Fruit fly (Drosophila melanogaster) whole organism, embryonic: Measurements from ENCODE around the gene UbcE2M.

Source experiments
- B-H2 ChIP-seq: fragments of 200-800 bp; sonication (Bioruptor generic); optimal IDR thresholded peaks from 2 replicates; lab custom pipeline; 2018; ENCODE audit warnings: missing biosample characterization, mild to moderate bottlenecking, missing genetic modification characterization
- Bgb ChIP-seq: fragments of 200-800 bp; sonication (Bioruptor generic); IDR thresholded peaks from 2 replicates; pipeline ENCODE4 v1.3.6; 2022; ENCODE audit warnings: missing biosample characterization, missing genetic modification characterization; ENCODE audit not compliant: partially characterized antibody
- C15 ChIP-seq: fragments of 200-800 bp; sonication (Bioruptor generic); IDR thresholded peaks from 3 replicates; pipeline ENCODE4 v1.3.6; 2022; ENCODE audit warnings: missing biosample characterization, missing genetic modification characterization
- CG10147 ChIP-seq: fragments of 200-800 bp; sonication (Bioruptor generic); optimal IDR thresholded peaks from 2 replicates; lab custom pipeline; 2019; ENCODE audit warnings: missing biosample characterization, mild to moderate bottlenecking, missing genetic modification characterization, moderate library complexity
- CG10565 ChIP-seq: fragments of 200-800 bp; sonication (Bioruptor generic); optimal IDR thresholded peaks from 3 replicates; lab custom pipeline; 2016; ENCODE audit warnings: missing biosample characterization, mild to moderate bottlenecking, missing genetic modification characterization
- CG11456 ChIP-seq: fragments of 200-800 bp; sonication (Bioruptor generic); IDR thresholded peaks from 3 replicates; pipeline ENCODE4 v1.3.6; 2022; ENCODE audit warnings: missing biosample characterization, missing genetic modification characterization
- CG12236 ChIP-seq: fragments of 200-800 bp; sonication (Bioruptor generic); optimal IDR thresholded peaks from 2 replicates; lab custom pipeline; 2016; ENCODE audit warnings: missing biosample characterization, missing genetic modification characterization
- CG1233 ChIP-seq: fragments of 200-800 bp; sonication (Bioruptor generic); optimal IDR thresholded peaks from 4 replicates; lab custom pipeline; 2018; ENCODE audit warnings: missing biosample characterization, mild to moderate bottlenecking, missing genetic modification characterization
- CG13123 ChIP-seq: fragments of 200-800 bp; sonication (Bioruptor generic); optimal IDR thresholded peaks from 2 replicates; lab custom pipeline; 2016; ENCODE audit warnings: missing biosample characterization, missing genetic modification characterization
- CG14441 ChIP-seq: fragments of 200-800 bp; sonication (Bioruptor generic); IDR thresholded peaks from 2 replicates; pipeline ENCODE4 v1.3.6; 2022; ENCODE audit warnings: missing biosample characterization, missing genetic modification characterization
- CG2678 ChIP-seq: fragments of 200-800 bp; sonication (Bioruptor generic); optimal IDR thresholded peaks from 3 replicates; lab custom pipeline; 2019; ENCODE audit warnings: missing biosample characterization, mild to moderate bottlenecking, missing genetic modification characterization, moderate library complexity
- CG31224 ChIP-seq: fragments of 200-800 bp; sonication (Bioruptor generic); IDR thresholded peaks from 2 replicates; pipeline ENCODE4 v1.3.6; 2022; ENCODE audit warnings: missing biosample characterization, missing genetic modification characterization
- CG5180 ChIP-seq: fragments of 200-800 bp; sonication (Bioruptor generic); optimal IDR thresholded peaks from 3 replicates; lab custom pipeline; 2017; ENCODE audit warnings: missing biosample characterization, missing genetic modification characterization, mild to moderate bottlenecking, moderate library complexity, missing genetic modification reagents
- CG5245 ChIP-seq: fragments of 200-800 bp; sonication (Bioruptor generic); optimal IDR thresholded peaks from 3 replicates; lab custom pipeline; 2016; ENCODE audit warnings: missing biosample characterization, missing genetic modification characterization
- CG6854 ChIP-seq: fragments of 200-800 bp; sonication (Bioruptor generic); optimal IDR thresholded peaks from 3 replicates; lab custom pipeline; 2017; ENCODE audit warnings: missing biosample characterization, mild to moderate bottlenecking, missing genetic modification characterization
- CG8765 ChIP-seq: fragments of 200-800 bp; sonication (Bioruptor generic); IDR thresholded peaks from 2 replicates; pipeline ENCODE4 v1.3.6; 2022; ENCODE audit warnings: missing biosample characterization, missing genetic modification characterization
- CG8924 ChIP-seq: fragments of 200-800 bp; optimal IDR thresholded peaks from 3 replicates; lab custom pipeline; 2019; ENCODE audit warnings: missing biosample characterization, mild to moderate bottlenecking, missing genetic modification characterization, moderate library complexity
- CoRest ChIP-seq: fragments of 200-800 bp; sonication (Bioruptor generic); optimal IDR thresholded peaks from 3 replicates; lab custom pipeline; 2018; ENCODE audit warnings: missing biosample characterization, mild to moderate bottlenecking, missing genetic modification characterization, moderate library complexity
- Dip3 ChIP-seq: fragments of 200-800 bp; sonication (Bioruptor generic); optimal IDR thresholded peaks from 3 replicates; lab custom pipeline; 2016; ENCODE audit warnings: missing biosample characterization, missing genetic modification characterization
- Hmx ChIP-seq: fragments of 200-800 bp; sonication (Bioruptor generic); optimal IDR thresholded peaks from 2 replicates; lab custom pipeline; 2016; ENCODE audit warnings: missing biosample characterization, missing genetic modification characterization
- MBD-R2 ChIP-seq: fragments of 200-800 bp; sonication (Bioruptor generic); IDR thresholded peaks from 2 replicates; pipeline ENCODE4 v1.3.6; 2022; ENCODE audit warnings: missing biosample characterization, missing genetic modification characterization
- Mes4 ChIP-seq: fragments of 200-800 bp; sonication (Bioruptor generic); optimal IDR thresholded peaks from 2 replicates; lab custom pipeline; 2016; ENCODE audit warnings: missing biosample characterization, missing genetic modification characterization
- NK7.1 ChIP-seq: fragments of 200-800 bp; sonication (Bioruptor generic); optimal IDR thresholded peaks from 3 replicates; lab custom pipeline; 2016; ENCODE audit warnings: missing biosample characterization, missing genetic modification characterization
- NfI ChIP-seq: fragments of 200-800 bp; sonication (Bioruptor generic); optimal IDR thresholded peaks from 3 replicates; lab custom pipeline; 2018; ENCODE audit warnings: missing biosample characterization, mild to moderate bottlenecking, missing genetic modification characterization, moderate library complexity
- Oaz ChIP-seq: fragments of 200-800 bp; sonication (Bioruptor generic); IDR thresholded peaks from 2 replicates; pipeline ENCODE4 v1.3.6; 2022; ENCODE audit warnings: missing biosample characterization, missing genetic modification characterization
- Sox100B ChIP-seq: fragments of 200-800 bp; sonication (Bioruptor generic); optimal IDR thresholded peaks from 3 replicates; lab custom pipeline; 2018; ENCODE audit warnings: missing biosample characterization, mild to moderate bottlenecking, missing genetic modification characterization
- Spps ChIP-seq: fragments of 200-800 bp; sonication (Bioruptor generic); optimal IDR thresholded peaks from 2 replicates; lab custom pipeline; 2018; ENCODE audit warnings: missing biosample characterization, mild to moderate bottlenecking, missing genetic modification characterization
- Vsx1 ChIP-seq: fragments of 200-800 bp; sonication (Bioruptor generic); optimal IDR thresholded peaks from 2 replicates; lab custom pipeline; 2017; ENCODE audit warnings: missing biosample characterization, mild to moderate bottlenecking, missing genetic modification characterization, missing genetic modification reagents
- Xrp1 ChIP-seq: fragments of 200-800 bp; sonication (Bioruptor generic); IDR thresholded peaks from 2 replicates; pipeline ENCODE4 v1.3.6; 2022; ENCODE audit warnings: missing biosample characterization, missing genetic modification characterization
- az2 ChIP-seq: fragments of 200-800 bp; sonication (Bioruptor generic); optimal IDR thresholded peaks from 3 replicates; lab custom pipeline; 2016; ENCODE audit warnings: missing biosample characterization, missing genetic modification characterization
- br ChIP-seq: fragments of >200 bp; optimal IDR thresholded peaks from 2 replicates; lab custom pipeline; 2017
- chm ChIP-seq: fragments of 200-800 bp; sonication (Bioruptor generic); IDR thresholded peaks from 2 replicates; pipeline ENCODE4 v1.3.6; 2022; ENCODE audit warnings: missing biosample characterization, missing genetic modification characterization
- dimm ChIP-seq: fragments of 200-800 bp; sonication (Bioruptor generic); IDR thresholded peaks from 2 replicates; pipeline ENCODE4 v1.3.6; 2022; ENCODE audit warnings: missing biosample characterization, missing genetic modification characterization
- fd64A ChIP-seq: fragments of 200-800 bp; sonication (Bioruptor generic); optimal IDR thresholded peaks from 3 replicates; lab custom pipeline; 2018; ENCODE audit warnings: missing biosample characterization, mild to moderate bottlenecking, missing genetic modification characterization
- ftz-f1 ChIP-seq: fragments of 200-800 bp; sonication (Bioruptor generic); optimal IDR thresholded peaks from 2 replicates; lab custom pipeline; 2016; ENCODE audit warnings: missing biosample characterization, missing genetic modification characterization
- jumu ChIP-seq: fragments of 200-800 bp; sonication (Bioruptor generic); optimal IDR thresholded peaks from 3 replicates; lab custom pipeline; 2016; ENCODE audit warnings: missing biosample characterization, missing genetic modification characterization
- lbe ChIP-seq: fragments of 200-800 bp; sonication (Bioruptor generic); optimal IDR thresholded peaks from 2 replicates; lab custom pipeline; 2016; ENCODE audit warnings: missing biosample characterization, mild to moderate bottlenecking, missing genetic modification characterization
- luna ChIP-seq: fragments of 200-800 bp; sonication (Bioruptor generic); optimal IDR thresholded peaks from 2 replicates; lab custom pipeline; 2016; ENCODE audit warnings: missing biosample characterization, missing genetic modification characterization
- maf-S ChIP-seq: fragments of 200-800 bp; sonication (Bioruptor generic); optimal IDR thresholded peaks from 2 replicates; lab custom pipeline; 2016; ENCODE audit warnings: missing biosample characterization, missing genetic modification characterization
- mam ChIP-seq: fragments of 200-800 bp; sonication (Bioruptor generic); optimal IDR thresholded peaks from 3 replicates; lab custom pipeline; 2016; ENCODE audit warnings: missing biosample characterization, missing genetic modification characterization
- nom ChIP-seq: fragments of 200-800 bp; sonication (Bioruptor generic); optimal IDR thresholded peaks from 2 replicates; lab custom pipeline; 2017; ENCODE audit warnings: missing biosample characterization, missing genetic modification characterization, mild to moderate bottlenecking, moderate library complexity, missing genetic modification reagents
- onecut ChIP-seq: fragments of 200-800 bp; sonication (Bioruptor generic); IDR thresholded peaks from 2 replicates; pipeline ENCODE4 v1.3.6; 2022; ENCODE audit warnings: missing biosample characterization, missing genetic modification characterization
- phol ChIP-seq: fragments of 200-800 bp; sonication (Bioruptor generic); optimal IDR thresholded peaks from 3 replicates; lab custom pipeline; 2018; ENCODE audit warnings: missing biosample characterization, mild to moderate bottlenecking, missing genetic modification characterization, moderate library complexity
- scrt ChIP-seq: fragments of 200-800 bp; sonication (Bioruptor generic); optimal IDR thresholded peaks from 2 replicates; lab custom pipeline; 2018; ENCODE audit warnings: missing biosample characterization, mild to moderate bottlenecking, missing genetic modification characterization, moderate library complexity
- sqz ChIP-seq: fragments of 200-800 bp; sonication (Bioruptor generic); optimal IDR thresholded peaks from 3 replicates; lab custom pipeline; 2018; ENCODE audit warnings: missing biosample characterization, mild to moderate bottlenecking, missing genetic modification characterization
- tin ChIP-seq: fragments of 200-800 bp; sonication (Bioruptor generic); optimal IDR thresholded peaks from 3 replicates; lab custom pipeline; 2016; ENCODE audit warnings: missing biosample characterization, missing genetic modification characterization
- tup ChIP-seq: fragments of 200-800 bp; sonication (Bioruptor generic); optimal IDR thresholded peaks from 2 replicates; lab custom pipeline; 2016; ENCODE audit warnings: missing biosample characterization, mild to moderate bottlenecking, missing genetic modification characterization, moderate library complexity
- twi ChIP-seq: fragments of 200-800 bp; optimal IDR thresholded peaks from 2 replicates; lab custom pipeline; 2019; ENCODE audit warnings: missing biosample characterization, mild to moderate bottlenecking, missing genetic modification characterization, moderate library complexity
- usp ChIP-seq: fragments of >200 bp; optimal IDR thresholded peaks from 2 replicates; lab custom pipeline; 2017; ENCODE audit warnings: missing biosample characterization, missing genetic modification characterization
- zen ChIP-seq: fragments of 200-800 bp; sonication (Bioruptor generic); optimal IDR thresholded peaks from 3 replicates; lab custom pipeline; 2018; ENCODE audit warnings: missing biosample characterization, mild to moderate bottlenecking, missing genetic modification characterization, moderate library complexity
- zfh1 ChIP-seq: fragments of 200-800 bp; sonication (Bioruptor generic); IDR thresholded peaks from 3 replicates; pipeline ENCODE4 v1.3.6; 2022; ENCODE audit warnings: missing biosample characterization, missing genetic modification characterization

Gene UbcE2M

dm6 chr3L:8177795-8178564 lies 19.8 kb downstream of the UbcE2M start, which contains the start of gene Nmt (continued):
- TF ChIP-seq az2 (GFP tag; lab: Kevin White, UChicago) (peak; percentile 5), CG10147 (GFP tag; lab: Kevin White, UChicago) (no peak), Spps (tag; lab: Kevin White, UChicago) (no peak), zfh1 (GFP tag; lab: Robert Waterston, UW) (no peak), C15 (GFP tag; lab: Robert Waterston, UW) (no peak), CG11456 (GFP tag; lab: Robert Waterston, UW) (no peak), CG2678 (tag; lab: Kevin White, UChicago) (no peak), phol (peak; percentile 10), Hmx (no peak), NK7.1 (no peak), CG13123 (GFP tag; lab: Kevin White, UChicago) (no peak), luna (GFP tag; lab: Kevin White, UChicago) (no peak), scrt (no peak), CoRest (tag; lab: Kevin White, UChicago) (no peak), Dip3 (GFP tag; lab: Kevin White, UChicago) (peak; percentile 4), Mes4 (GFP tag; lab: Kevin White, UChicago) (no peak), Bgb (peak; percentile 80), CG12236 (GFP tag; lab: Kevin White, UChicago) (no peak), CG5180 (GFP tag; lab: Kevin White, UChicago) (no peak), CG31224 (no peak), tup (no peak), CG5245 (GFP tag; lab: Kevin White, UChicago) (no peak), Sox100B (GFP tag; lab: Kevin White, UChicago) (no peak), CG8765 (GFP tag; lab: Robert Waterston, UW) (no peak), NfI (GFP tag; lab: Kevin White, UChicago) (no peak), Xrp1 (no peak), onecut (GFP tag; lab: Robert Waterston, UW) (no peak), Oaz (no peak), br (no peak), zen (tag; lab: Kevin White, UChicago) (no peak), CG6854 (GFP tag; lab: Kevin White, UChicago) (no peak), jumu (GFP tag; lab: Kevin White, UChicago) (no peak), dimm (GFP tag; lab: Robert Waterston, UW) (no peak), Vsx1 (GFP tag; lab: Kevin White, UChicago) (no peak), twi (tag; lab: Kevin White, UChicago) (no peak), chm (GFP tag; lab: Robert Waterston, UW) (0 out of 2 replicates have a peak, but pooled peaks have one; percentile 25), nom (GFP tag; lab: Kevin White, UChicago) (no peak), ftz-f1 (no peak), CG8924 (tag; lab: Kevin White, UChicago) (no peak), lbe (GFP tag; lab: Kevin White, UChicago) (no peak), CG1233 (GFP tag; lab: Kevin White, UChicago) (no peak), mam (GFP tag; lab: Kevin White, UChicago) (peak; percentile 38), MBD-R2 (GFP tag; lab: Robert Waterston, UW) (peak; percentile 81), usp (GFP tag; lab: Kevin White, UChicago) (no peak), fd64A (GFP tag; lab: Kevin White, UChicago) (no peak), maf-S (GFP tag; lab: Kevin White, UChicago) (no peak), B-H2 (GFP tag; lab: Kevin White, UChicago) (no peak), tin (GFP tag; lab: Kevin White, UChicago) (no peak), CG10565 (GFP tag; lab: Kevin White, UChicago) (no peak), sqz (GFP tag; lab: Kevin White, UChicago) (no peak), CG14441 (GFP tag; lab: Robert Waterston, UW) (no peak)
